Fruit fly (Drosophila melanogaster) whole organism, prepupa: Measurements from ENCODE around the gene Imp.

Source experiments
- Blimp-1 ChIP-seq: fragments of 200-800 bp; sonication (Bioruptor generic); optimal IDR thresholded peaks from 3 replicates; lab custom pipeline; 2017; ENCODE audit warnings: missing biosample characterization, missing genetic modification characterization, mild to moderate bottlenecking, moderate library complexity, missing genetic modification reagents
- CG10631 ChIP-seq: fragments of 200-800 bp; sonication (Bioruptor generic); optimal IDR thresholded peaks from 2 replicates; lab custom pipeline; 2016; ENCODE audit warnings: missing biosample characterization, missing genetic modification characterization
- CG10669 ChIP-seq: fragments of 200-800 bp; sonication (Bioruptor generic); optimal IDR thresholded peaks from 3 replicates; lab custom pipeline; 2018; ENCODE audit warnings: missing biosample characterization, mild to moderate bottlenecking, missing genetic modification characterization, moderate library complexity
- CG11294 ChIP-seq: fragments of 200-800 bp; sonication (Bioruptor generic); IDR thresholded peaks from 2 replicates; pipeline ENCODE4 v1.3.6; 2022; ENCODE audit warnings: missing biosample characterization, missing genetic modification characterization
- CG11762 ChIP-seq: fragments of 200-800 bp; sonication (Bioruptor generic); optimal IDR thresholded peaks from 3 replicates; lab custom pipeline; 2016; ENCODE audit warnings: missing biosample characterization, missing genetic modification characterization; ENCODE audit not compliant: insufficient read depth
- CG11902 ChIP-seq: fragments of 200-800 bp; sonication (Bioruptor generic); optimal IDR thresholded peaks from 3 replicates; lab custom pipeline; 2016; ENCODE audit warnings: missing biosample characterization, missing genetic modification characterization
- CG15336 ChIP-seq: fragments of 200-800 bp; sonication (Bioruptor generic); IDR thresholded peaks from 2 replicates; pipeline ENCODE4 v1.3.6; 2022; ENCODE audit warnings: missing biosample characterization, missing genetic modification characterization
- CG3032 ChIP-seq: fragments of 200-800 bp; optimal IDR thresholded peaks from 2 replicates; lab custom pipeline; 2019; ENCODE audit warnings: missing biosample characterization, mild to moderate bottlenecking, missing genetic modification characterization, moderate library complexity
- CG32006 ChIP-seq: fragments of 200-800 bp; sonication (Bioruptor generic); optimal IDR thresholded peaks from 3 replicates; lab custom pipeline; 2017; ENCODE audit warnings: missing biosample characterization, mild to moderate bottlenecking, missing genetic modification characterization
- CG34406 ChIP-seq: fragments of 200-800 bp; sonication (Bioruptor generic); optimal IDR thresholded peaks from 3 replicates; lab custom pipeline; 2016; ENCODE audit warnings: missing biosample characterization, missing genetic modification characterization
- CG4318 ChIP-seq: fragments of 200-800 bp; sonication (Bioruptor generic); optimal IDR thresholded peaks from 3 replicates; lab custom pipeline; 2017; ENCODE audit warnings: missing biosample characterization, mild to moderate bottlenecking, missing genetic modification characterization
- CG6163 ChIP-seq: fragments of 200-800 bp; sonication (Bioruptor generic); IDR thresholded peaks from 3 replicates; pipeline ENCODE4 v1.3.6; 2022; ENCODE audit warnings: missing biosample characterization, missing genetic modification characterization
- CG6854 ChIP-seq: fragments of 200-800 bp; sonication (Bioruptor generic); optimal IDR thresholded peaks from 2 replicates; lab custom pipeline; 2017; ENCODE audit warnings: missing biosample characterization, mild to moderate bottlenecking, missing genetic modification characterization
- CG8119 ChIP-seq: fragments of 200-800 bp; sonication (Bioruptor generic); IDR thresholded peaks from 3 replicates; pipeline ENCODE4 v1.3.6; 2022; ENCODE audit warnings: missing biosample characterization, missing genetic modification characterization
- CG8319 ChIP-seq: fragments of 200-800 bp; sonication (Bioruptor generic); optimal IDR thresholded peaks from 3 replicates; lab custom pipeline; 2016; ENCODE audit warnings: missing biosample characterization, missing genetic modification characterization
- CG9139 ChIP-seq: fragments of 200-800 bp; sonication (Bioruptor generic); optimal IDR thresholded peaks from 3 replicates; lab custom pipeline; 2017; ENCODE audit warnings: missing biosample characterization, mild to moderate bottlenecking, missing genetic modification characterization
- Eip75B ChIP-seq: fragments of 200-800 bp; sonication (Bioruptor generic); optimal IDR thresholded peaks from 3 replicates; lab custom pipeline; 2016; ENCODE audit warnings: missing biosample characterization, missing genetic modification characterization
- Eip78C ChIP-seq: fragments of 200-800 bp; sonication (Bioruptor generic); peaks from one replicate; lab custom pipeline; 2016; ENCODE audit warnings: missing biosample characterization, missing genetic modification characterization
- Ets96B ChIP-seq: fragments of 200-800 bp; optimal IDR thresholded peaks from 2 replicates; lab custom pipeline; 2019; ENCODE audit warnings: missing biosample characterization, mild to moderate bottlenecking, missing genetic modification characterization, moderate library complexity
- Hr38 ChIP-seq: sonication (Bioruptor generic); optimal IDR thresholded peaks from 2 replicates; lab custom pipeline; 2016; ENCODE audit warnings: missing biosample characterization, missing genetic modification characterization
- Hr39 ChIP-seq: fragments of 200-800 bp; sonication (Bioruptor generic); optimal IDR thresholded peaks from 2 replicates; lab custom pipeline; 2016; ENCODE audit warnings: missing biosample characterization, missing genetic modification characterization
- Lpt ChIP-seq: fragments of 200-800 bp; sonication (Bioruptor generic); optimal IDR thresholded peaks from 3 replicates; lab custom pipeline; 2016; ENCODE audit warnings: missing biosample characterization, missing genetic modification characterization
- Met ChIP-seq: fragments of 200-800 bp; sonication (Bioruptor generic); optimal IDR thresholded peaks from 3 replicates; lab custom pipeline; 2016; ENCODE audit warnings: missing biosample characterization, missing genetic modification characterization
- OdsH ChIP-seq: fragments of 200-800 bp; sonication (Bioruptor generic); optimal IDR thresholded peaks from 3 replicates; lab custom pipeline; 2016; ENCODE audit warnings: missing biosample characterization, missing genetic modification characterization
- Smox ChIP-seq: fragments of 200-800 bp; sonication (Bioruptor generic); optimal IDR thresholded peaks from 3 replicates; lab custom pipeline; 2016; ENCODE audit warnings: missing biosample characterization, missing genetic modification characterization
- Sox14 ChIP-seq: fragments of 200-800 bp; sonication (Bioruptor generic); optimal IDR thresholded peaks from 3 replicates; lab custom pipeline; 2016; ENCODE audit warnings: missing biosample characterization, missing genetic modification characterization
- acj6 ChIP-seq: fragments of 200-800 bp; sonication (Bioruptor generic); optimal IDR thresholded peaks from 3 replicates; lab custom pipeline; 2016; ENCODE audit warnings: missing biosample characterization, missing genetic modification characterization
- cyc ChIP-seq: fragments of 200-800 bp; sonication (Bioruptor generic); optimal IDR thresholded peaks from 3 replicates; lab custom pipeline; 2016; ENCODE audit warnings: missing biosample characterization, missing genetic modification characterization
- dac ChIP-seq: fragments of 200-800 bp; sonication (Bioruptor generic); optimal IDR thresholded peaks from 2 replicates; lab custom pipeline; 2017; ENCODE audit warnings: missing biosample characterization, mild to moderate bottlenecking, missing genetic modification characterization
- dsx ChIP-seq: fragments of 200-800 bp; optimal IDR thresholded peaks from 3 replicates; lab custom pipeline; 2019; ENCODE audit warnings: missing biosample characterization, mild to moderate bottlenecking, missing genetic modification characterization, moderate library complexity; ENCODE audit not compliant: poor library complexity, severe bottlenecking
- eg ChIP-seq: fragments of 200-800 bp; sonication (Bioruptor generic); IDR thresholded peaks from 3 replicates; pipeline ENCODE4 v1.3.6; 2022; ENCODE audit warnings: missing biosample characterization, missing genetic modification characterization
- esn ChIP-seq: fragments of 200-800 bp; sonication (Bioruptor generic); optimal IDR thresholded peaks from 2 replicates; lab custom pipeline; 2016; ENCODE audit warnings: missing biosample characterization, mild to moderate bottlenecking, missing genetic modification characterization, moderate library complexity
- fd59A ChIP-seq: fragments of 200-800 bp; sonication (Bioruptor generic); optimal IDR thresholded peaks from 2 replicates; lab custom pipeline; 2017; ENCODE audit warnings: missing biosample characterization, mild to moderate bottlenecking, missing genetic modification characterization, missing genetic modification reagents
- fd85E ChIP-seq: fragments of 200-800 bp; sonication (Bioruptor generic); optimal IDR thresholded peaks from 3 replicates; lab custom pipeline; 2016; ENCODE audit warnings: missing biosample characterization, missing genetic modification characterization
- fkh ChIP-seq: fragments of 200-800 bp; sonication (Bioruptor generic); optimal IDR thresholded peaks from 3 replicates; lab custom pipeline; 2017; ENCODE audit warnings: missing biosample characterization, mild to moderate bottlenecking, missing genetic modification characterization, moderate library complexity
- lz ChIP-seq: fragments of 200-800 bp; sonication (Bioruptor generic); optimal IDR thresholded peaks from 3 replicates; lab custom pipeline; 2016; ENCODE audit warnings: missing biosample characterization, missing genetic modification characterization
- pdm3 ChIP-seq: fragments of 200-800 bp; sonication (Bioruptor generic); optimal IDR thresholded peaks from 3 replicates; lab custom pipeline; 2016; ENCODE audit warnings: missing biosample characterization, missing genetic modification characterization
- spab ChIP-seq: fragments of 200-800 bp; sonication (Bioruptor generic); optimal IDR thresholded peaks from 2 replicates; lab custom pipeline; 2017; ENCODE audit warnings: missing biosample characterization, mild to moderate bottlenecking, missing genetic modification characterization, missing genetic modification reagents
- ss ChIP-seq, 2 experiments: fragments of 200-800 bp; sonication (Bioruptor generic); optimal IDR thresholded peaks; 2 replicates in 1 of 2; 3 replicates in 1 of 2; lab custom pipeline; 2017 to 2018; ENCODE audit warnings: mild to moderate bottlenecking in 2 of 2, missing biosample characterization in 2 of 2, missing genetic modification characterization in 2 of 2, moderate library complexity in 1 of 2
- svp ChIP-seq: fragments of 200-800 bp; sonication (Bioruptor generic); peaks from one replicate; lab custom pipeline; 2016; ENCODE audit warnings: missing biosample characterization, missing genetic modification characterization
- topi ChIP-seq: fragments of 200-800 bp; sonication (Bioruptor generic); optimal IDR thresholded peaks from 3 replicates; lab custom pipeline; 2016; ENCODE audit warnings: missing biosample characterization, missing genetic modification characterization
- vri ChIP-seq: fragments of 200-800 bp; sonication (Bioruptor generic); optimal IDR thresholded peaks from 3 replicates; lab custom pipeline; 2016; ENCODE audit warnings: missing biosample characterization, mild to moderate bottlenecking, missing genetic modification characterization

Imp gene

dm6 chrX:10784330-10784778 lies 39.7 kb downstream of the Imp start (continued):
- TF ChIP-seq Blimp-1 (GFP tag; lab: Kevin White, UChicago) (no peak), ss (GFP tag; optimal IDR thresholded peaks at IDR 0.05; lab: Kevin White, UChicago) (no peak), CG4318 (GFP tag; lab: Kevin White, UChicago) (no peak), CG11294 (GFP tag; lab: Robert Waterston, UW) (no peak), CG6854 (GFP tag; lab: Kevin White, UChicago) (peak; percentile 43), fd59A (GFP tag; lab: Kevin White, UChicago) (no peak), svp (GFP tag; lab: Kevin White, UChicago) (peak; percentile 75), dac (GFP tag; lab: Kevin White, UChicago) (no peak), CG9139 (GFP tag; lab: Kevin White, UChicago) (no peak), CG11902 (GFP tag; lab: Kevin White, UChicago) (no peak), CG10631 (no peak), Met (GFP tag; lab: Kevin White, UChicago) (peak; percentile 13), cyc (GFP tag; lab: Kevin White, UChicago) (no peak), CG3032 (tag; lab: Kevin White, UChicago) (no peak), CG8319 (no peak), CG8119 (GFP tag; lab: Robert Waterston, UW) (no peak)
- TF ChIP-seq, all 60 proteins: peak for 8

- no peak for TF ChIP-seq lz (GFP tag; lab: Kevin White, UChicago)
- no peak for TF ChIP-seq CG3032 (tag; lab: Kevin White, UChicago)
- no peak for TF ChIP-seq CG32006 (GFP tag; lab: Kevin White, UChicago)
- peak; percentile 2 for TF ChIP-seq Eip78C (GFP tag; lab: Kevin White, UChicago)
- TF ChIP-seq spab (GFP tag; lab: Kevin White, UChicago), result no peak
- no peak for TF ChIP-seq CG6163 (GFP tag; lab: Robert Waterston, UW)
- TF ChIP-seq Hr39 (GFP tag; lab: Kevin White, UChicago), result no peak
- TF ChIP-seq vri (GFP tag; lab: Kevin White, UChicago), result peak; percentile 97
- TF ChIP-seq svp (GFP tag; lab: Kevin White, UChicago), result peak; percentile 48
- TF ChIP-seq Met (GFP tag; lab: Kevin White, UChicago), result no peak
- TF ChIP-seq fd85E, result no peak
- no peak for TF ChIP-seq CG8119 (GFP tag; lab: Robert Waterston, UW)
- no peak for TF ChIP-seq cyc (GFP tag; lab: Kevin White, UChicago)
Observed at dm6 chrX:10783374-10784064, 40.6 kb downstream of the Imp start.

- TF ChIP-seq CG9139 (GFP tag; lab: Kevin White, UChicago) (no peak), CG4318 (GFP tag; lab: Kevin White, UChicago) (no peak), CG11762 (peak; percentile 29), fkh (peak; percentile 54), acj6 (GFP tag; lab: Kevin White, UChicago) (peak; percentile 39), Lpt (peak; percentile 44), OdsH (GFP tag; lab: Kevin White, UChicago) (peak; percentile 58), CG32006 (GFP tag; lab: Kevin White, UChicago) (peak; percentile 75), svp (GFP tag; lab: Kevin White, UChicago) (peak; percentile 72), eg (GFP tag; lab: Robert Waterston, UW) (peak; percentile 85), Ets96B (tag; lab: Kevin White, UChicago) (peak; percentile 27), Smox (GFP tag; lab: Kevin White, UChicago) (peak; percentile 46), cyc (GFP tag; lab: Kevin White, UChicago) (peak; percentile 62), Blimp-1 (GFP tag; lab: Kevin White, UChicago) (no peak), CG11294 (GFP tag; lab: Robert Waterston, UW) (peak; percentile 48), CG15336 (peak; percentile 81), CG10669 (GFP tag; lab: Kevin White, UChicago) (no peak), fd85E (no peak), CG8119 (GFP tag; lab: Robert Waterston, UW) (peak; percentile 74), CG6163 (GFP tag; lab: Robert Waterston, UW) (peak; percentile 72), CG8319 (no peak), CG11902 (GFP tag; lab: Kevin White, UChicago) (no peak), CG6854 (GFP tag; lab: Kevin White, UChicago) (no peak), pdm3 (GFP tag; lab: Kevin White, UChicago) (peak; percentile 63), Eip78C (GFP tag; lab: Kevin White, UChicago) (peak; percentile 83), dsx (GFP tag; lab: Kevin White, UChicago) (no peak), Sox14 (GFP tag; lab: Kevin White, UChicago) (peak; percentile 51), vri (GFP tag; lab: Kevin White, UChicago) (peak; percentile 56), Eip75B (GFP tag; lab: Kevin White, UChicago) (peak; percentile 17), lz (GFP tag; lab: Kevin White, UChicago) (peak; percentile 54), Hr38 (GFP tag; lab: Kevin White, UChicago) (no peak), CG34406 (peak; percentile 17), topi (GFP tag; lab: Kevin White, UChicago) (peak; percentile 64), esn (GFP tag; lab: Kevin White, UChicago) (peak; percentile 70), spab (GFP tag; lab: Kevin White, UChicago) (no peak)
Observed at dm6 chrX:10775690-10776089, 48.4 kb downstream of the Imp start.
